Worm (Caenorhabditis elegans) whole organism, L4 larva: Measurements from ENCODE around the gene baf-1.

Source experiments
- F26F4.8 ChIP-seq: fragments of 200-800 bp; sonication (Bioruptor generic); conservative IDR thresholded peaks from 2 replicates; pipeline ENCODE4 v1.3.6; 2022; ENCODE audit warnings: missing genetic modification characterization, missing compliant biosample characterization
- F49E8.2 ChIP-seq: sonication (generic microtip); optimal IDR thresholded peaks from 2 replicates; lab custom pipeline; 2016; ENCODE audit warnings: missing compliant biosample characterization, mild to moderate bottlenecking, missing genetic modification characterization, borderline replicate concordance
- R02D3.7 ChIP-seq: fragments of 150-350 bp; sonication (generic microtip); optimal IDR thresholded peaks from 3 replicates; lab custom pipeline; 2014; ENCODE audit warnings: missing biosample characterization, missing genetic modification characterization
- T20F7.1 ChIP-seq: fragments of 200-800 bp; sonication (Bioruptor generic); optimal IDR thresholded peaks from 2 replicates; lab custom pipeline; 2018; ENCODE audit warnings: mild to moderate bottlenecking, missing genetic modification characterization, missing compliant biosample characterization
- T26A8.4 ChIP-seq: fragments of 200-800 bp; sonication (Bioruptor generic); IDR thresholded peaks from 2 replicates; pipeline ENCODE4 v1.3.6; 2022; ENCODE audit warnings: missing genetic modification characterization, missing compliant biosample characterization
- Y105C5A.15 ChIP-seq: fragments of 200-800 bp; sonication (Bioruptor generic); IDR thresholded peaks from 2 replicates; pipeline ENCODE4 v1.3.6; 2022; ENCODE audit warnings: missing genetic modification characterization, missing compliant biosample characterization
- Y48G9A.11 ChIP-seq: fragments of 200-800 bp; sonication (Bioruptor generic); IDR thresholded peaks from 2 replicates; pipeline ENCODE4 v1.3.6; 2022; ENCODE audit warnings: missing genetic modification reagents, missing genetic modification characterization, missing compliant biosample characterization
- Y75B8A.6 ChIP-seq: fragments of 200-800 bp; sonication (Bioruptor generic); IDR thresholded peaks from 2 replicates; pipeline ENCODE4 v1.3.6; 2022; ENCODE audit warnings: missing genetic modification reagents, missing genetic modification characterization, missing compliant biosample characterization
- ZK546.5 ChIP-seq, 2 experiments: sonication (generic microtip); optimal IDR thresholded peaks; 2 replicates each; lab custom pipeline; 2017; ENCODE audit warnings: missing biosample characterization in 2 of 2, missing genetic modification characterization in 2 of 2
- aha-1 ChIP-seq: fragments of 150-350 bp; peaks from one replicate; lab custom pipeline; 2014; ENCODE audit warnings: missing biosample characterization, missing genetic modification characterization
- arid-1 ChIP-seq: fragments of 200-800 bp; sonication (Bioruptor generic); conservative IDR thresholded peaks from 2 replicates; pipeline ENCODE4 v1.3.6; 2022; ENCODE audit warnings: missing genetic modification reagents, missing genetic modification characterization, missing compliant biosample characterization
- ceh-44 ChIP-seq: fragments of 200-800 bp; sonication (Bioruptor generic); IDR thresholded peaks from 2 replicates; pipeline ENCODE4 v1.3.6; 2022; ENCODE audit warnings: missing genetic modification reagents, missing genetic modification characterization, missing compliant biosample characterization
- cey-2 ChIP-seq: sonication (generic microtip); optimal IDR thresholded peaks from 3 replicates; lab custom pipeline; 2017; ENCODE audit warnings: missing genetic modification characterization, mild to moderate bottlenecking, missing compliant biosample characterization, antibody characterized with exemption, borderline replicate concordance; ENCODE audit not compliant: insufficient read depth
- ctbp-1 ChIP-seq: fragments of 200-800 bp; sonication (Bioruptor generic); IDR thresholded peaks from 2 replicates; pipeline ENCODE4 v1.3.6; 2022; ENCODE audit warnings: missing genetic modification reagents, missing genetic modification characterization, missing compliant biosample characterization
- daf-16 ChIP-seq, 3 experiments: sonication (generic microtip); optimal IDR thresholded peaks; 2 replicates each; lab custom pipeline; 2016 to 2017; ENCODE audit warnings: missing genetic modification characterization in 3 of 3, missing genetic modification reagents in 3 of 3, mild to moderate bottlenecking in 2 of 3, missing compliant biosample characterization in 2 of 3, missing biosample characterization in 1 of 3, moderate library complexity in 1 of 3
- dmd-6 ChIP-seq: fragments of 200-800 bp; sonication (Bioruptor generic); IDR thresholded peaks from 2 replicates; pipeline ENCODE4 v1.3.6; 2022; ENCODE audit warnings: missing genetic modification reagents, missing genetic modification characterization, missing compliant biosample characterization
- dmd-9 ChIP-seq: fragments of 200-800 bp; sonication (Bioruptor generic); IDR thresholded peaks from 2 replicates; pipeline ENCODE4 v1.3.6; 2022; ENCODE audit warnings: missing genetic modification reagents, missing genetic modification characterization, missing compliant biosample characterization
- dpl-1 ChIP-seq: fragments of 150-350 bp; optimal IDR thresholded peaks from 2 replicates; lab custom pipeline; 2014; ENCODE audit warnings: missing biosample characterization, missing genetic modification reagents, missing genetic modification characterization
- duxl-1 ChIP-seq: sonication (generic microtip); optimal IDR thresholded peaks from 2 replicates; lab custom pipeline; 2016; ENCODE audit warnings: mild to moderate bottlenecking, missing genetic modification characterization, moderate library complexity, missing compliant biosample characterization; ENCODE audit not compliant: poor library complexity
- dve-1 ChIP-seq: sonication (generic microtip); optimal IDR thresholded peaks from 2 replicates; lab custom pipeline; 2017; ENCODE audit warnings: antibody characterized with exemption, mild to moderate bottlenecking, missing genetic modification characterization, missing compliant biosample characterization; ENCODE audit not compliant: insufficient read depth
- egl-43 ChIP-seq: fragments of 200-800 bp; sonication (Bioruptor generic); IDR thresholded peaks from 2 replicates; pipeline ENCODE4 v1.3.6; 2022; ENCODE audit warnings: missing genetic modification reagents, missing genetic modification characterization, missing compliant biosample characterization
- gei-8 ChIP-seq: fragments of 200-800 bp; sonication (Bioruptor generic); optimal IDR thresholded peaks from 2 replicates; lab custom pipeline; 2018; ENCODE audit warnings: mild to moderate bottlenecking, missing genetic modification characterization, missing compliant biosample characterization
- hlh-11 ChIP-seq: fragments of 200-800 bp; sonication (Bioruptor generic); optimal IDR thresholded peaks from 2 replicates; lab custom pipeline; 2018; ENCODE audit warnings: mild to moderate bottlenecking, missing genetic modification characterization, missing compliant biosample characterization
- hlh-30 ChIP-seq: sonication (generic microtip); optimal IDR thresholded peaks from 2 replicates; lab custom pipeline; 2017; ENCODE audit warnings: antibody characterized with exemption, mild to moderate bottlenecking, missing genetic modification characterization, missing compliant biosample characterization; ENCODE audit not compliant: insufficient read depth
- lim-7 ChIP-seq: fragments of 200-800 bp; sonication (Bioruptor generic); IDR thresholded peaks from 2 replicates; pipeline ENCODE4 v1.3.6; 2022; ENCODE audit warnings: missing genetic modification characterization, missing compliant biosample characterization
- lir-3 ChIP-seq: sonication (generic microtip); optimal IDR thresholded peaks from 2 replicates; lab custom pipeline; 2016; ENCODE audit warnings: mild to moderate bottlenecking, missing genetic modification characterization, missing compliant biosample characterization
- madf-9 ChIP-seq: fragments of 200-800 bp; sonication (Bioruptor generic); conservative IDR thresholded peaks from 2 replicates; pipeline ENCODE4 v1.3.6; 2022; ENCODE audit warnings: missing genetic modification reagents, missing genetic modification characterization, missing compliant biosample characterization
- mep-1 ChIP-seq: fragments of 150-350 bp; sonication (generic microtip); optimal IDR thresholded peaks from 3 replicates; lab custom pipeline; 2014; ENCODE audit warnings: missing biosample characterization, missing genetic modification characterization
- mes-2 ChIP-seq: sonication (generic microtip); optimal IDR thresholded peaks from 2 replicates; lab custom pipeline; 2016; ENCODE audit warnings: missing genotype, mild to moderate bottlenecking, missing genetic modification characterization, missing compliant biosample characterization; ENCODE audit not compliant: poor library complexity, severe bottlenecking
- mxl-2 ChIP-seq: fragments of 200-800 bp; sonication (Bioruptor generic); conservative IDR thresholded peaks from 2 replicates; pipeline ENCODE4 v1.3.6; 2022; ENCODE audit warnings: missing genetic modification reagents, missing genetic modification characterization, missing compliant biosample characterization
- nhr-11 ChIP-seq: fragments of 150-350 bp; optimal IDR thresholded peaks from 2 replicates; lab custom pipeline; 2014; ENCODE audit warnings: missing biosample characterization, missing genetic modification characterization
- nhr-237 ChIP-seq: sonication (generic microtip); optimal IDR thresholded peaks from 2 replicates; lab custom pipeline; 2017; ENCODE audit warnings: missing biosample characterization, missing genetic modification characterization
- nhr-28 ChIP-seq: fragments of 150-350 bp; optimal IDR thresholded peaks from 2 replicates; lab custom pipeline; 2014; ENCODE audit warnings: missing biosample characterization, missing genetic modification characterization
- nhr-41 ChIP-seq: fragments of 200-800 bp; sonication (Bioruptor generic); IDR thresholded peaks from 2 replicates; pipeline ENCODE4 v1.3.6; 2022; ENCODE audit warnings: missing genetic modification reagents, missing genetic modification characterization, missing compliant biosample characterization
- nhr-6 ChIP-seq: fragments of 150-350 bp; optimal IDR thresholded peaks from 2 replicates; lab custom pipeline; 2014; ENCODE audit warnings: missing biosample characterization, missing genetic modification characterization
- pha-4 ChIP-seq, 2 experiments: fragments of 150-350 bp in 1 of 2; fragments of 200-800 bp in 1 of 2; sonication (Bioruptor generic) in 1 of 2; IDR thresholded peaks in 1 of 2; optimal IDR thresholded peaks in 1 of 2; 2 replicates each; pipeline versions ENCODE4 v1.3.6 to Lab custom; 2014 to 2022; ENCODE audit warnings: missing genetic modification characterization in 2 of 2, missing genetic modification reagents in 2 of 2, missing biosample characterization in 1 of 2, missing compliant biosample characterization in 1 of 2
- pqm-1 ChIP-seq: sonication (generic microtip); optimal IDR thresholded peaks from 2 replicates; lab custom pipeline; 2017; ENCODE audit warnings: missing biosample characterization, missing genetic modification characterization
- saeg-2 ChIP-seq: fragments of 200-800 bp; sonication (Bioruptor generic); IDR thresholded peaks from 2 replicates; pipeline ENCODE4 v1.3.6; 2022; ENCODE audit warnings: missing genetic modification reagents, missing genetic modification characterization, missing compliant biosample characterization
- sdz-12 ChIP-seq: fragments of 200-800 bp; sonication (Bioruptor generic); optimal IDR thresholded peaks from 2 replicates; lab custom pipeline; 2018; ENCODE audit warnings: mild to moderate bottlenecking, missing genetic modification characterization, missing compliant biosample characterization
- set-16 ChIP-seq: fragments of 200-800 bp; sonication (Bioruptor generic); IDR thresholded peaks from 2 replicates; pipeline ENCODE4 v1.3.6; 2022; ENCODE audit warnings: missing genetic modification reagents, missing genetic modification characterization, missing compliant biosample characterization
- skn-1 ChIP-seq: fragments of 150-350 bp; optimal IDR thresholded peaks from 2 replicates; lab custom pipeline; 2014; ENCODE audit warnings: missing biosample characterization, missing genetic modification characterization
- spr-1 ChIP-seq: sonication (generic microtip); optimal IDR thresholded peaks from 2 replicates; lab custom pipeline; 2016; ENCODE audit warnings: mild to moderate bottlenecking, missing genetic modification characterization, missing compliant biosample characterization
- spr-3 ChIP-seq: fragments of 200-800 bp; sonication (Bioruptor generic); optimal IDR thresholded peaks from 2 replicates; lab custom pipeline; 2018; ENCODE audit warnings: mild to moderate bottlenecking, missing genetic modification characterization, missing compliant biosample characterization
- unc-130 ChIP-seq: sonication (generic microtip); optimal IDR thresholded peaks from 2 replicates; lab custom pipeline; 2016; ENCODE audit warnings: missing genetic modification reagents, missing genetic modification characterization, missing compliant biosample characterization
- zfp-2 ChIP-seq: sonication (generic microtip); optimal IDR thresholded peaks from 2 replicates; lab custom pipeline; 2016; ENCODE audit warnings: mild to moderate bottlenecking, missing genetic modification characterization, missing compliant biosample characterization
- ztf-11 ChIP-seq: fragments of 150-350 bp; optimal IDR thresholded peaks from 2 replicates; lab custom pipeline; 2014; ENCODE audit warnings: missing biosample characterization, missing genetic modification characterization

baf-1 gene

ce11 chrIII:9472464-9472863 is 5.2 kb downstream of the baf-1 start:
- TF ChIP-seq pqm-1 (tag; lab: Kevin White, UChicago) = peak; percentile 64
- TF ChIP-seq spr-1 (tag; lab: Kevin White, UChicago) = no peak
- TF ChIP-seq dmd-6 (GFP tag; lab: Robert Waterston, UW) = peak; percentile 19; the same call in 1 of the 2 replicates
- no peak for TF ChIP-seq zfp-2 (tag; lab: Kevin White, UChicago)
- TF ChIP-seq nhr-237 (tag; lab: Kevin White, UChicago) = no peak
- TF ChIP-seq daf-16 (GFP tag; optimal IDR thresholded peaks at IDR 0.05; lab: Kevin White, UChicago) = no peak
- TF ChIP-seq daf-16 (tag; optimal IDR thresholded peaks at IDR 0.05; lab: Kevin White, UChicago) = peak; percentile 29
- no peak for TF ChIP-seq set-16 (GFP tag; lab: Robert Waterston, UW)
- TF ChIP-seq, all 104 proteins: peak for 3

DNA sequence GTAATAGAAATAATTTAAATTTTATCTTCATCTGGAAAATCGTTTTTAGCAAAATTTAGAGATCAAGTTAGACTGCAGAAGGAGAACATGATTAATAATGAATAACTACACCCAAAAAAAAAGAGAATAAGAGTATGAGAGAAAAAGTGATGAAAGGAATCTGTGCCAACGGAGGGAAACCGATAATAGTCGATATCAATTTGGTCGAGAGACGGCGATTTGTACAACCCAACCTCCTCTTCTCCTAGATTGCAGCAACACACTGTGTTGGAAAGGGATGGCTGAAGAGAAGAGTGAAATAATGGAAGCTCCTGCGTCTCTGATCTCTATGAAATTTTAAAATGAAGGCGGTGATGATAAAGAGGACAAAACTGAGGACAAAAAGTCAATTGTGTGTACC is 7.2 kb downstream of the baf-1 start:
- TF ChIP-seq hlh-11 (tag; lab: Kevin White, UChicago) (peak; percentile 71), gei-8 (GFP tag; lab: Kevin White, UChicago) (no peak), skn-1 (tag; lab: Kevin White, UChicago) (no peak), cey-2 (tag; lab: Kevin White, UChicago) (no peak), dve-1 (tag; lab: Kevin White, UChicago) (peak; percentile 26), nhr-28 (tag; lab: Kevin White, UChicago) (peak; percentile 74), mxl-2 (GFP tag; lab: Robert Waterston, UW) (no peak), arid-1 (GFP tag; lab: Robert Waterston, UW) (no peak), pha-4 (GFP tag; IDR thresholded peaks at IDR 0.05; lab: Robert Waterston, UW) (no peak), pha-4 (tag; optimal IDR thresholded peaks at IDR 0.05; lab: Kevin White, UChicago) (no peak), nhr-237 (tag; lab: Kevin White, UChicago) (no peak), R02D3.7 (tag; lab: Kevin White, UChicago) (no peak), nhr-41 (GFP tag; lab: Robert Waterston, UW) (no peak), ctbp-1 (GFP tag; lab: Robert Waterston, UW) (no peak), mes-2 (tag; lab: Kevin White, UChicago) (peak; percentile 36), T26A8.4 (GFP tag; lab: Robert Waterston, UW) (no peak), nhr-11 (tag; lab: Kevin White, UChicago) (no peak), unc-130 (GFP tag; lab: Kevin White, UChicago) (no peak), nhr-6 (tag; lab: Kevin White, UChicago) (no peak), mep-1 (peak; percentile 37), hlh-30 (tag; lab: Kevin White, UChicago) (no peak), ceh-44 (no peak), dpl-1 (GFP tag; lab: Kevin White, UChicago) (no peak), Y75B8A.6 (GFP tag; lab: Robert Waterston, UW) (no peak), sdz-12 (GFP tag; lab: Kevin White, UChicago) (no peak), F26F4.8 (no peak), lir-3 (tag; lab: Kevin White, UChicago) (no peak), ZK546.5 (tag; optimal IDR thresholded peaks at IDR 0.05; lab: Kevin White, UChicago) (no peak), Y48G9A.11 (no peak), daf-16 (GFP tag; optimal IDR thresholded peaks at IDR 0.05; lab: Kevin White, UChicago) (no peak), daf-16 (tag; optimal IDR thresholded peaks at IDR 0.05; lab: Kevin White, UChicago) (peak; percentile 2), dmd-6 (GFP tag; lab: Robert Waterston, UW) (peak; percentile 77), F49E8.2 (no peak), spr-3 (GFP tag; lab: Kevin White, UChicago) (no peak), lim-7 (GFP tag; lab: Robert Waterston, UW) (no peak), set-16 (GFP tag; lab: Robert Waterston, UW) (no peak), T20F7.1 (GFP tag; lab: Kevin White, UChicago) (no peak), madf-9 (GFP tag; lab: Robert Waterston, UW) (no peak), aha-1 (no peak), egl-43 (no peak), ztf-11 (tag; lab: Kevin White, UChicago) (no peak), Y105C5A.15 (no peak), spr-1 (tag; lab: Kevin White, UChicago) (no peak), saeg-2 (GFP tag; lab: Robert Waterston, UW) (no peak), dmd-9 (GFP tag; lab: Robert Waterston, UW) (no peak), duxl-1 (tag; lab: Kevin White, UChicago) (peak; percentile 10)
